Worm (Caenorhabditis elegans) whole organism, L2 larva: Measurements from ENCODE around the gene F48F5.6.

Experiments
- C34F6.9 ChIP-seq: fragments of 150-350 bp; optimal IDR thresholded peaks from 2 replicates; lab custom pipeline; 2014; ENCODE audit warnings: missing biosample characterization, missing genetic modification characterization
- F13H6.1 ChIP-seq: sonication (generic microtip); optimal IDR thresholded peaks from 2 replicates; lab custom pipeline; 2016; ENCODE audit warnings: missing genetic modification characterization, missing compliant biosample characterization
- R02D3.7 ChIP-seq: fragments of 150-350 bp; optimal IDR thresholded peaks from 2 replicates; lab custom pipeline; 2014; ENCODE audit warnings: missing biosample characterization, missing genetic modification characterization
- Y55F3AM.14 ChIP-seq: fragments of 200-800 bp; sonication (Bioruptor generic); optimal IDR thresholded peaks from 2 replicates; lab custom pipeline; 2018; ENCODE audit warnings: mild to moderate bottlenecking, missing genetic modification characterization, missing compliant biosample characterization
- alr-1 ChIP-seq: fragments of 150-350 bp; optimal IDR thresholded peaks from 2 replicates; lab custom pipeline; 2014; ENCODE audit warnings: missing biosample characterization, missing genetic modification characterization
- aly-2 ChIP-seq: fragments of 150-350 bp; optimal IDR thresholded peaks from 2 replicates; lab custom pipeline; 2014; ENCODE audit warnings: missing biosample characterization, missing genetic modification characterization
- ama-1 ChIP-seq: fragments of 150-350 bp; optimal IDR thresholded peaks from 2 replicates; lab custom pipeline; 2018; ENCODE audit warnings: inconsistent platforms
- ceh-16 ChIP-seq: fragments of 150-350 bp; optimal IDR thresholded peaks from 2 replicates; lab custom pipeline; 2014; ENCODE audit warnings: missing biosample characterization, missing genetic modification characterization
- ceh-82 ChIP-seq: fragments of 150-350 bp; optimal IDR thresholded peaks from 2 replicates; lab custom pipeline; 2014; ENCODE audit warnings: missing biosample characterization, missing genetic modification characterization
- egl-27 ChIP-seq: sonication (generic microtip); optimal IDR thresholded peaks from 3 replicates; lab custom pipeline; 2017; ENCODE audit warnings: missing biosample characterization, missing genetic modification reagents, missing genetic modification characterization
- elt-3 ChIP-seq: sonication (generic microtip); optimal IDR thresholded peaks from 2 replicates; lab custom pipeline; 2017; ENCODE audit warnings: missing biosample characterization, missing genetic modification characterization
- gmeb-1 ChIP-seq: fragments of 150-350 bp; optimal IDR thresholded peaks from 2 replicates; lab custom pipeline; 2014; ENCODE audit warnings: missing biosample characterization, missing genetic modification characterization
- lin-13 ChIP-seq: fragments of 150-350 bp; optimal IDR thresholded peaks from 2 replicates; lab custom pipeline; 2014; ENCODE audit warnings: missing biosample characterization, missing genetic modification reagents, missing genetic modification characterization
- lin-39 ChIP-seq: fragments of 150-350 bp; optimal IDR thresholded peaks from 2 replicates; lab custom pipeline; 2014; ENCODE audit warnings: missing biosample characterization, missing genetic modification reagents, missing genetic modification characterization
- lsy-2 ChIP-seq, 2 experiments: fragments of 150-350 bp in 1 of 2; sonication (generic microtip) in 1 of 2; optimal IDR thresholded peaks; 2 replicates each; lab custom pipeline; 2014 to 2017; ENCODE audit warnings: missing biosample characterization in 2 of 2, missing genetic modification characterization in 2 of 2
- mbf-1 ChIP-seq: sonication (generic microtip); optimal IDR thresholded peaks from 2 replicates; lab custom pipeline; 2017; ENCODE audit warnings: missing biosample characterization, missing genetic modification characterization
- mdl-1 ChIP-seq, 2 experiments: fragments of 150-350 bp in 1 of 2; sonication (generic microtip) in 1 of 2; optimal IDR thresholded peaks; 2 replicates each; lab custom pipeline; 2017; ENCODE audit warnings: missing biosample characterization in 2 of 2, missing genetic modification characterization in 2 of 2
- nhr-10 ChIP-seq: sonication (generic microtip); optimal IDR thresholded peaks from 2 replicates; lab custom pipeline; 2017; ENCODE audit warnings: missing biosample characterization, missing genetic modification characterization
- nhr-11 ChIP-seq: fragments of 150-350 bp; optimal IDR thresholded peaks from 2 replicates; lab custom pipeline; 2014; ENCODE audit warnings: missing biosample characterization, missing genetic modification characterization
- nhr-129 ChIP-seq: fragments of 150-350 bp; optimal IDR thresholded peaks from 2 replicates; lab custom pipeline; 2014; ENCODE audit warnings: missing biosample characterization, missing genetic modification characterization
- nhr-23 ChIP-seq: fragments of 150-350 bp; optimal IDR thresholded peaks from 2 replicates; lab custom pipeline; 2014; ENCODE audit warnings: missing biosample characterization, missing genetic modification reagents, missing genetic modification characterization
- nhr-237 ChIP-seq: fragments of 150-350 bp; optimal IDR thresholded peaks from 2 replicates; lab custom pipeline; 2014; ENCODE audit warnings: missing biosample characterization, missing genetic modification characterization
- nhr-6 ChIP-seq: fragments of 150-350 bp; optimal IDR thresholded peaks from 2 replicates; lab custom pipeline; 2014; ENCODE audit warnings: missing biosample characterization, missing genetic modification characterization
- nhr-77 ChIP-seq: fragments of 150-350 bp; optimal IDR thresholded peaks from 2 replicates; lab custom pipeline; 2014; ENCODE audit warnings: missing biosample characterization, missing genetic modification characterization
- skn-1 ChIP-seq: sonication (generic microtip); optimal IDR thresholded peaks from 2 replicates; lab custom pipeline; 2017; ENCODE audit warnings: missing biosample characterization, missing genetic modification characterization
- sma-3 ChIP-seq: sonication (generic microtip); optimal IDR thresholded peaks from 2 replicates; lab custom pipeline; 2016; ENCODE audit warnings: missing genetic modification reagents, missing genetic modification characterization, missing compliant biosample characterization
- sma-9 ChIP-seq, 2 experiments: fragments of 150-350 bp in 1 of 2; sonication (generic microtip) in 1 of 2; optimal IDR thresholded peaks; 2 replicates each; lab custom pipeline; 2014 to 2016; ENCODE audit warnings: missing genetic modification characterization in 2 of 2, mild to moderate bottlenecking in 1 of 2, missing biosample characterization in 1 of 2, missing compliant biosample characterization in 1 of 2, missing genetic modification reagents in 1 of 2, moderate library complexity in 1 of 2
- unc-39 ChIP-seq: fragments of 150-350 bp; optimal IDR thresholded peaks from 2 replicates; lab custom pipeline; 2014; ENCODE audit warnings: missing biosample characterization, missing genetic modification characterization
- unc-55 ChIP-seq: fragments of 150-350 bp; sonication (generic microtip); optimal IDR thresholded peaks from 3 replicates; lab custom pipeline; 2014; ENCODE audit warnings: missing biosample characterization, missing genetic modification reagents, missing genetic modification characterization
- ztf-1 ChIP-seq: fragments of 200-800 bp; sonication (Bioruptor generic); conservative IDR thresholded peaks from 2 replicates; pipeline ENCODE4 v1.3.6; 2022; ENCODE audit warnings: missing genetic modification characterization, missing compliant biosample characterization
- ztf-11 ChIP-seq: sonication (generic microtip); optimal IDR thresholded peaks from 2 replicates; lab custom pipeline; 2017; ENCODE audit warnings: missing biosample characterization, missing genetic modification characterization
- ztf-4 ChIP-seq: fragments of 150-350 bp; optimal IDR thresholded peaks from 2 replicates; lab custom pipeline; 2014; ENCODE audit warnings: missing biosample characterization, missing genetic modification characterization

F48F5.6 gene

ce11 chrV:20475830-20476229, 22.8 kb upstream of the F48F5.6 start, which contains the start of gene B0250.7:
Gene B0250.7 (minus strand): TSS chrV:20476061.
- TF ChIP-seq alr-1 (tag; lab: Kevin White, UChicago) (no peak), lin-13 (GFP tag; lab: Kevin White, UChicago) (no peak), lsy-2 (tag; optimal IDR thresholded peaks at IDR 0.05; lab: Kevin White, UChicago) (peak in 1 of 2 experiments; percentile 19), ceh-82 (tag; lab: Kevin White, UChicago) (no peak), ceh-16 (tag; lab: Kevin White, UChicago) (no peak)

- TF ChIP-seq mdl-1 (tag; optimal IDR thresholded peaks at IDR 0.05; lab: Kevin White, UChicago) (no peak), aly-2 (tag; lab: Kevin White, UChicago) (no peak), ceh-82 (tag; lab: Kevin White, UChicago) (no peak), lin-39 (tag; lab: Kevin White, UChicago) (no peak), skn-1 (tag; lab: Kevin White, UChicago) (no peak), ztf-4 (no peak), R02D3.7 (tag; lab: Kevin White, UChicago) (no peak), nhr-129 (tag; lab: Kevin White, UChicago) (no peak), F13H6.1 (tag; lab: Kevin White, UChicago) (no peak), mbf-1 (tag; lab: Kevin White, UChicago) (no peak), ztf-1 (GFP tag; lab: Robert Waterston, UW) (no peak), unc-55 (no peak)
Measured at ce11 chrV:20475029-20475428, 22.0 kb upstream of the F48F5.6 start.

DNA sequence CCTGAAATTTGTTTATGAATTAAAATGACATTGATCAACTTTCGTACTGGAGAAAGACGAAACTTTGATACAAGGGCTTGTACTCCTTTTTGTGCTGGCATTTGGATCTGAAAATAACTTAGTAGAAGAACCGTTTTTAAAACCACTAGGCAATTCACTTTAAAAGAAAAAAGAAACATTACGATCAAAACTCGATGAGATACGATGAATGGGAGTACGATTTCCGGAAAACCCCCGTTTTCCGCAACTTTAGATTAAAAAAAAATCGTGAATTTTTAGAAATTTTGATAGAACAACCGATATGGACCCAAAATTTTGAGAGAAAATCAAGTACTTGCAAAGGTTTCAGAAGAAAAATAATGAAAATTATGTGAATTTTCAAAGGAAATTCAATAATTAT, 17.4 kb upstream of the F48F5.6 start, which contains the start of gene B0250.8:
B0250.8 (minus strand) TSS at position 101 of the 400 bp plus-strand sequence.
- TF ChIP-seq mdl-1 (tag; optimal IDR thresholded peaks at IDR 0.05; lab: Kevin White, UChicago) (no peak), nhr-11 (tag; lab: Kevin White, UChicago) (no peak), C34F6.9 (tag; lab: Kevin White, UChicago) (no peak), R02D3.7 (tag; lab: Kevin White, UChicago) (no peak), nhr-77 (tag; lab: Kevin White, UChicago) (no peak), aly-2 (tag; lab: Kevin White, UChicago) (no peak), ama-1 (lab: Kevin White, UChicago) (no peak), unc-39 (no peak), sma-3 (GFP tag; lab: Kevin White, UChicago) (no peak), elt-3 (tag; lab: Kevin White, UChicago) (no peak), mbf-1 (tag; lab: Kevin White, UChicago) (no peak), nhr-237 (tag; lab: Kevin White, UChicago) (no peak), sma-9 (GFP tag; optimal IDR thresholded peaks at IDR 0.05; lab: Kevin White, UChicago) (no peak), sma-9 (tag; optimal IDR thresholded peaks at IDR 0.05; lab: Kevin White, UChicago) (no peak)

ce11 chrV:20464778-20465177, 11.8 kb upstream of the F48F5.6 start:
- TF ChIP-seq nhr-237 (tag; lab: Kevin White, UChicago) (no peak), Y55F3AM.14 (GFP tag; lab: Kevin White, UChicago) (no peak), gmeb-1 (tag; lab: Kevin White, UChicago) (no peak), ceh-82 (tag; lab: Kevin White, UChicago) (no peak), mbf-1 (tag; lab: Kevin White, UChicago) (no peak), mdl-1 (tag; optimal IDR thresholded peaks at IDR 0.05; lab: Kevin White, UChicago) (no peak), nhr-10 (tag; lab: Kevin White, UChicago) (no peak), ztf-1 (GFP tag; lab: Robert Waterston, UW) (no peak), sma-3 (GFP tag; lab: Kevin White, UChicago) (no peak), ceh-16 (tag; lab: Kevin White, UChicago) (no peak), F13H6.1 (tag; lab: Kevin White, UChicago) (no peak), nhr-23 (no peak), ztf-11 (no peak), nhr-129 (tag; lab: Kevin White, UChicago) (no peak), egl-27 (tag; lab: Kevin White, UChicago) (no peak)
- TF ChIP-seq, all 48 proteins: peak for 0

ce11 chrV:20460808-20461207, 7.8 kb upstream of the F48F5.6 start, which contains the start of gene B0250.18:
Gene B0250.18 (minus strand): TSS chrV:20460908.
- TF ChIP-seq ztf-1 (GFP tag; lab: Robert Waterston, UW): no peak
- no peak for TF ChIP-seq ceh-16 (tag; lab: Kevin White, UChicago)
- TF ChIP-seq nhr-6 (tag; lab: Kevin White, UChicago): no peak
